Worm (Caenorhabditis elegans) whole organism, L4/young adult: ENCODE data around the gene C01G6.3.

Source experiments
- W03F9.2 ChIP-seq: fragments of 150-350 bp; optimal IDR thresholded peaks from 2 replicates; lab custom pipeline; 2014; ENCODE audit warnings: missing biosample characterization, missing genetic modification characterization
- him-1 ChIP-seq: sonication (generic microtip); optimal IDR thresholded peaks from 2 replicates; lab custom pipeline; 2016; ENCODE audit warnings: missing genotype, missing genetic modification reagents, missing genetic modification characterization, missing compliant biosample characterization

DNA sequence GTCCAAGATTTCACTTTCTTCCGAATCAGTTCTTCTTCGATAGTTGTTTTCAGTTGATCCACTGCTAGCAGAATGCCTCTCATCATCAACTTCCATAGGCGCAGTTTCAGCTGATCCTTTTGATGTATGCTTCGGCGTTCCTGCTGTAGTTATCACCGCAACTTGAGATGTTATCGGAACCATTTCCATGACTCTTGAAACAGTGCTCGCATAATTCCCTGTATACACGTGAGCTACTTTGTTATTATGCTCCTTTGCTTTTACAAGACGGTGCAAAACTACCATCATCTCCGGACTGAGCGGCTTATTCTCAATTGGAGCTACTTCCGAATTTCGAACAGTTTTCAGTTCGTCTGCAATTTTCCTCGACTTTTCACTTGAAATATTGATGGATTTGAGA is 7.5 kb downstream of the C01G6.3 start:
- no peak for TF ChIP-seq him-1 (tag; lab: Kevin White, UChicago)
- TF ChIP-seq W03F9.2 (tag; lab: Kevin White, UChicago), result no peak
